Fruit fly (Drosophila melanogaster) whole organism, wandering third instar larva: Measurements from ENCODE around the gene CG14440.
A peak's percentile ranks its signal among the peaks of the same experiment; 100 is the strongest.

Experiments
- Abd-B ChIP-seq: fragments of >200 bp; optimal IDR thresholded peaks from 2 replicates; lab custom pipeline; 2017; ENCODE audit warnings: missing biosample characterization, missing genetic modification characterization
- CG32264 ChIP-seq: fragments of 200-800 bp; sonication (Bioruptor generic); optimal IDR thresholded peaks from 2 replicates; lab custom pipeline; 2016; ENCODE audit warnings: missing biosample characterization, missing genetic modification characterization
- CG9705 ChIP-seq: fragments of 200-800 bp; sonication (Bioruptor generic); optimal IDR thresholded peaks from 2 replicates; lab custom pipeline; 2018; ENCODE audit warnings: missing biosample characterization, mild to moderate bottlenecking, missing genetic modification characterization
- CrebA ChIP-seq: fragments of 200-800 bp; sonication (Bioruptor generic); optimal IDR thresholded peaks from 2 replicates; lab custom pipeline; 2016; ENCODE audit warnings: missing biosample characterization, mild to moderate bottlenecking, missing genetic modification characterization, borderline replicate concordance
- Dfd ChIP-seq: fragments of >200 bp; optimal IDR thresholded peaks from 2 replicates; lab custom pipeline; 2017; ENCODE audit warnings: missing biosample characterization, missing genetic modification characterization
- Dif ChIP-seq: fragments of 200-275, 200-300 bp; sonication (Bioruptor generic); optimal IDR thresholded peaks from 2 replicates; lab custom pipeline; 2018; ENCODE audit warnings: missing biosample characterization, missing genetic modification characterization; ENCODE audit not compliant: partially characterized antibody
- GATAd ChIP-seq: sonication (Bioruptor generic); optimal IDR thresholded peaks from 2 replicates; lab custom pipeline; 2016; ENCODE audit warnings: missing biosample characterization, missing genetic modification characterization
- HLH106 ChIP-seq: fragments of 200-800 bp; optimal IDR thresholded peaks from 3 replicates; lab custom pipeline; 2019; ENCODE audit warnings: missing biosample characterization, mild to moderate bottlenecking, missing genetic modification characterization, moderate library complexity
- Hnf4 ChIP-seq: fragments of 200-800 bp; sonication (Bioruptor generic); optimal IDR thresholded peaks from 2 replicates; lab custom pipeline; 2016; ENCODE audit warnings: missing biosample characterization, mild to moderate bottlenecking, missing genetic modification characterization
- Hr78 ChIP-seq: fragments of >200 bp; optimal IDR thresholded peaks from 2 replicates; lab custom pipeline; 2017; ENCODE audit warnings: missing biosample characterization, missing genetic modification characterization
- Hr83 ChIP-seq: fragments of 200-300 bp; sonication (Bioruptor generic); optimal IDR thresholded peaks from 2 replicates; lab custom pipeline; 2016; ENCODE audit warnings: missing biosample characterization, mild to moderate bottlenecking, missing genetic modification characterization, moderate library complexity; ENCODE audit not compliant: poor library complexity, severe bottlenecking
- Jra ChIP-seq: sonication (Bioruptor generic); optimal IDR thresholded peaks from 2 replicates; lab custom pipeline; 2016; ENCODE audit warnings: missing biosample characterization, missing genetic modification characterization
- Mio ChIP-seq: sonication (Bioruptor generic); optimal IDR thresholded peaks from 2 replicates; lab custom pipeline; 2016; ENCODE audit warnings: missing biosample characterization, missing genetic modification characterization
- Myc ChIP-seq: fragments of >200 bp; optimal IDR thresholded peaks from 2 replicates; lab custom pipeline; 2017
- N ChIP-seq: fragments of >200 bp; optimal IDR thresholded peaks from 2 replicates; lab custom pipeline; 2018; ENCODE audit warnings: missing biosample characterization, missing external identifiers, missing genetic modification characterization
- OdsH ChIP-seq: fragments of 200-800 bp; sonication (Bioruptor generic); optimal IDR thresholded peaks from 2 replicates; lab custom pipeline; 2016; ENCODE audit warnings: missing biosample characterization, mild to moderate bottlenecking, missing genetic modification characterization
- Rel ChIP-seq, 2 experiments: fragments of 200-800 bp; sonication (Bioruptor generic) in 1 of 2; optimal IDR thresholded peaks; 2 replicates in 1 of 2; 3 replicates in 1 of 2; lab custom pipeline; 2016 to 2019; ENCODE audit warnings: mild to moderate bottlenecking in 2 of 2, missing biosample characterization in 2 of 2, missing genetic modification characterization in 2 of 2, moderate library complexity in 1 of 2
- Sp1 ChIP-seq: fragments of 200-800 bp; sonication (Bioruptor generic); optimal IDR thresholded peaks from 3 replicates; lab custom pipeline; 2019; ENCODE audit warnings: missing biosample characterization, mild to moderate bottlenecking, missing genetic modification characterization, moderate library complexity
- Vsx2 ChIP-seq: fragments of 200-300, 225-300 bp; sonication (Bioruptor generic); optimal IDR thresholded peaks from 2 replicates; lab custom pipeline; 2018; ENCODE audit warnings: missing biosample characterization, missing genetic modification characterization; ENCODE audit not compliant: partially characterized antibody
- br ChIP-seq: fragments of 200-800 bp; sonication (Bioruptor generic); optimal IDR thresholded peaks from 2 replicates; lab custom pipeline; 2016; ENCODE audit warnings: missing biosample characterization, missing genetic modification characterization
- brk ChIP-seq: fragments of 200-800 bp; sonication (Bioruptor generic); optimal IDR thresholded peaks from 2 replicates; lab custom pipeline; 2016; ENCODE audit warnings: missing biosample characterization, mild to moderate bottlenecking, missing genetic modification characterization
- dl ChIP-seq, 2 experiments: fragments of 175-275, 200-275 bp in 1 of 2; fragments of 200-275 bp in 1 of 2; sonication (Bioruptor generic); optimal IDR thresholded peaks; lab custom pipeline; 2018; ENCODE audit warnings: mild to moderate bottlenecking in 2 of 2, missing biosample characterization in 2 of 2, missing genetic modification characterization in 2 of 2, moderate library complexity in 2 of 2; ENCODE audit not compliant: partially characterized antibody in 2 of 2, insufficient read depth in 1 of 2
- dmrt93B ChIP-seq: fragments of 200-800 bp; sonication (Bioruptor generic); optimal IDR thresholded peaks from 2 replicates; lab custom pipeline; 2018; ENCODE audit warnings: missing biosample characterization, mild to moderate bottlenecking, missing genetic modification characterization
- dsf ChIP-seq: sonication (Bioruptor generic); optimal IDR thresholded peaks from 2 replicates; lab custom pipeline; 2016; ENCODE audit warnings: missing biosample characterization, missing genetic modification characterization, borderline replicate concordance
- ey ChIP-seq: fragments of 200-800 bp; sonication (Bioruptor generic); optimal IDR thresholded peaks from 2 replicates; lab custom pipeline; 2016; ENCODE audit warnings: missing biosample characterization, missing genetic modification characterization
- foxo ChIP-seq, 2 experiments: fragments of 200-800 bp; sonication (Bioruptor generic); optimal IDR thresholded peaks; 2 replicates in 1 of 2; 3 replicates in 1 of 2; lab custom pipeline; 2016 to 2017; ENCODE audit warnings: missing biosample characterization in 2 of 2, missing genetic modification characterization in 2 of 2
- fru ChIP-seq: fragments of 200-800 bp; sonication (Bioruptor generic); optimal IDR thresholded peaks from 3 replicates; lab custom pipeline; 2016; ENCODE audit warnings: missing biosample characterization, mild to moderate bottlenecking, missing genetic modification characterization
- h ChIP-seq: fragments of 200-800 bp; sonication (Bioruptor generic); optimal IDR thresholded peaks from 3 replicates; lab custom pipeline; 2016; ENCODE audit warnings: missing biosample characterization, mild to moderate bottlenecking, missing genetic modification characterization
- jim ChIP-seq: fragments of 175-275, 200-325 bp; sonication (Bioruptor generic); optimal IDR thresholded peaks from 2 replicates; lab custom pipeline; 2016; ENCODE audit warnings: missing biosample characterization, mild to moderate bottlenecking, missing genetic modification characterization
- lola ChIP-seq: fragments of >200 bp; optimal IDR thresholded peaks from 2 replicates; lab custom pipeline; 2017; ENCODE audit warnings: missing biosample characterization, missing genetic modification characterization
- pan ChIP-seq: fragments of >200 bp; optimal IDR thresholded peaks from 2 replicates; lab custom pipeline; 2017
- psq ChIP-seq: fragments of 200-800 bp; sonication (Bioruptor generic); optimal IDR thresholded peaks from 3 replicates; lab custom pipeline; 2017; ENCODE audit warnings: missing biosample characterization, mild to moderate bottlenecking, missing genetic modification characterization, moderate library complexity
- rgr ChIP-seq: fragments of 200-800 bp; sonication (Bioruptor generic); optimal IDR thresholded peaks from 3 replicates; lab custom pipeline; 2016; ENCODE audit warnings: missing biosample characterization, mild to moderate bottlenecking, missing genetic modification characterization
- sage ChIP-seq: fragments of 200-800 bp; sonication (Bioruptor generic); optimal IDR thresholded peaks from 2 replicates; lab custom pipeline; 2016; ENCODE audit warnings: missing biosample characterization, mild to moderate bottlenecking, missing genetic modification characterization
- sv ChIP-seq: fragments of 200-800 bp; sonication (Bioruptor generic); optimal IDR thresholded peaks from 3 replicates; lab custom pipeline; 2016; ENCODE audit warnings: missing biosample characterization, missing genetic modification characterization
- tai ChIP-seq: sonication (Bioruptor generic); optimal IDR thresholded peaks from 2 replicates; lab custom pipeline; 2016; ENCODE audit warnings: missing biosample characterization, missing genetic modification characterization
- usp ChIP-seq: fragments of >200 bp; optimal IDR thresholded peaks from 2 replicates; lab custom pipeline; 2017; ENCODE audit warnings: missing biosample characterization, missing genetic modification characterization
- woc ChIP-seq: sonication (Bioruptor generic); optimal IDR thresholded peaks from 2 replicates; lab custom pipeline; 2016; ENCODE audit warnings: missing biosample characterization, mild to moderate bottlenecking, missing genetic modification characterization

The CG14440 gene

dm6 chrX:6661392-6661837 lies 37.0 kb downstream of the CG14440 start, which contains the start of the genes CG3224 and Ctr1A:
CG3224 (minus strand) TSS chrX:6661462.
Ctr1A (plus strand) TSS chrX:6661647.
- no peak for TF ChIP-seq OdsH (GFP tag; lab: Kevin White, UChicago)
- no peak for TF ChIP-seq GATAd (GFP tag; lab: Kevin White, UChicago)
- no peak for TF ChIP-seq pan
- no peak for TF ChIP-seq psq (GFP tag; lab: Kevin White, UChicago)
- TF ChIP-seq sage (GFP tag; lab: Kevin White, UChicago) = no peak
- TF ChIP-seq dl (GFP tag; optimal IDR thresholded peaks at IDR 0.05; lab: Kevin White, UChicago; ENCODE audit: insufficient read depth in 1 of 2, partially characterized antibody in 2 of 2) = no peak
- TF ChIP-seq Sp1 (GFP tag; lab: Kevin White, UChicago) = no peak
- TF ChIP-seq fru (GFP tag; lab: Kevin White, UChicago) = peak; percentile 35
- no peak for TF ChIP-seq sv (GFP tag; lab: Kevin White, UChicago)
- TF ChIP-seq CG9705 (GFP tag; lab: Kevin White, UChicago) = no peak
- TF ChIP-seq h (GFP tag; lab: Kevin White, UChicago) = peak; percentile 44
- TF ChIP-seq Hr83 (GFP tag; lab: Kevin White, UChicago) = no peak
- no peak for TF ChIP-seq Abd-B
- TF ChIP-seq ey (GFP tag; lab: Kevin White, UChicago) = no peak
- TF ChIP-seq Dfd = no peak
- TF ChIP-seq foxo (GFP tag; optimal IDR thresholded peaks at IDR 0.05; lab: Kevin White, UChicago) = peak in 1 of 2 experiments; percentile 5
- no peak for TF ChIP-seq N (GFP tag; lab: Kevin White, UChicago)
- TF ChIP-seq br (GFP tag; lab: Kevin White, UChicago) = no peak
- no peak for TF ChIP-seq jim (GFP tag; lab: Kevin White, UChicago)
- peak; percentile 4 for TF ChIP-seq woc (GFP tag; lab: Kevin White, UChicago)
- TF ChIP-seq Hnf4 (GFP tag; lab: Kevin White, UChicago) = peak; percentile 13
- no peak for TF ChIP-seq rgr
- TF ChIP-seq Dif (GFP tag; lab: Kevin White, UChicago) = no peak
- TF ChIP-seq CG32264 (GFP tag; lab: Kevin White, UChicago) = no peak
- no peak for TF ChIP-seq Hr78
- peak; percentile 19 for TF ChIP-seq Jra (GFP tag; lab: Kevin White, UChicago)
- TF ChIP-seq Vsx2 = no peak
- no peak for TF ChIP-seq Myc (lab: Kevin White, UChicago)
- TF ChIP-seq HLH106 (tag; lab: Kevin White, UChicago) = no peak
- TF ChIP-seq Mio (GFP tag; lab: Kevin White, UChicago) = no peak
- TF ChIP-seq CrebA = no peak
- TF ChIP-seq dsf (GFP tag; lab: Kevin White, UChicago) = no peak
- TF ChIP-seq usp (GFP tag; lab: Kevin White, UChicago) = no peak
- no peak for TF ChIP-seq dmrt93B (GFP tag; lab: Kevin White, UChicago)
- TF ChIP-seq tai (GFP tag; lab: Kevin White, UChicago) = no peak
- no peak for TF ChIP-seq Rel (GFP tag; optimal IDR thresholded peaks at IDR 0.05; lab: Kevin White, UChicago)
- no peak for TF ChIP-seq Rel (tag; optimal IDR thresholded peaks at IDR 0.05; lab: Kevin White, UChicago)
- no peak for TF ChIP-seq lola (GFP tag; lab: Kevin White, UChicago)
- TF ChIP-seq brk (GFP tag; lab: Kevin White, UChicago) = peak; percentile 20

- TF ChIP-seq br (GFP tag; lab: Kevin White, UChicago) (no peak), Dif (GFP tag; lab: Kevin White, UChicago) (no peak), Rel (GFP tag; optimal IDR thresholded peaks at IDR 0.05; lab: Kevin White, UChicago) (no peak), Rel (tag; optimal IDR thresholded peaks at IDR 0.05; lab: Kevin White, UChicago) (peak; percentile 1), GATAd (GFP tag; lab: Kevin White, UChicago) (no peak), woc (GFP tag; lab: Kevin White, UChicago) (no peak), psq (GFP tag; lab: Kevin White, UChicago) (peak; percentile 53), N (GFP tag; lab: Kevin White, UChicago) (peak; percentile 52), brk (GFP tag; lab: Kevin White, UChicago) (no peak), Sp1 (GFP tag; lab: Kevin White, UChicago) (no peak), dsf (GFP tag; lab: Kevin White, UChicago) (no peak)
- TF ChIP-seq, all 38 proteins: peak for 3
Measured at dm6 chrX:6659919-6660318, 38.4 kb downstream of the CG14440 start.
